Fruit fly (Drosophila melanogaster): ENCODE results near the gene CG33108.

Gene CG33108

DNA sequence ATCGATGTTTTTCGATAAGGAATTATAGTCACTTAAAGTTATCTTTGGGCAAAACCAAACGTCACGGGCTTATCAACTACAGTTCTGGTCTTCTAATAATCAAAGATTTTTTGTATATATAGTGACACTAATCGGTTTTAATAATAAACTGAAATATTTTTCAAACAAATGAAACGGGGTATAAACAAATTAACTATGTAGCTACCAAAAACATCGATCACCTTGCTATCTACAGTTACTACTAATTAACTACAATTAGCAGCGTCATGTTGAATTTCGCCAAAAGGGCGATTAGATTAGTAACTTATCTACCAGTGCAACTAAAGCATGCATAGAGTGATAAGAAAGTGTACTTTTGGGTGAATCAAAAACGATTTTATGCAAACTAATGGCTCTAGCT, 4.1 kb upstream of the CG33108 start:
- TF ChIP-seq dmrt93B (GFP tag; optimal IDR thresholded peaks at IDR 0.05) (no peak), rgr (GFP tag; optimal IDR thresholded peaks at IDR 0.05) (no peak), sage (GFP tag; optimal IDR thresholded peaks at IDR 0.05) (no peak), Dfd (GFP tag; optimal IDR thresholded peaks at IDR 0.05) (no peak), fru (GFP tag; optimal IDR thresholded peaks at IDR 0.05) (peak; percentile 6), CG32264 (GFP tag; optimal IDR thresholded peaks at IDR 0.05) (no peak), Hr78 (GFP tag; optimal IDR thresholded peaks at IDR 0.05) (no peak), CrebA (GFP tag; optimal IDR thresholded peaks at IDR 0.05; ENCODE audit: borderline replicate concordance) (no peak), OdsH (GFP tag; optimal IDR thresholded peaks at IDR 0.05) (no peak)

DNA sequence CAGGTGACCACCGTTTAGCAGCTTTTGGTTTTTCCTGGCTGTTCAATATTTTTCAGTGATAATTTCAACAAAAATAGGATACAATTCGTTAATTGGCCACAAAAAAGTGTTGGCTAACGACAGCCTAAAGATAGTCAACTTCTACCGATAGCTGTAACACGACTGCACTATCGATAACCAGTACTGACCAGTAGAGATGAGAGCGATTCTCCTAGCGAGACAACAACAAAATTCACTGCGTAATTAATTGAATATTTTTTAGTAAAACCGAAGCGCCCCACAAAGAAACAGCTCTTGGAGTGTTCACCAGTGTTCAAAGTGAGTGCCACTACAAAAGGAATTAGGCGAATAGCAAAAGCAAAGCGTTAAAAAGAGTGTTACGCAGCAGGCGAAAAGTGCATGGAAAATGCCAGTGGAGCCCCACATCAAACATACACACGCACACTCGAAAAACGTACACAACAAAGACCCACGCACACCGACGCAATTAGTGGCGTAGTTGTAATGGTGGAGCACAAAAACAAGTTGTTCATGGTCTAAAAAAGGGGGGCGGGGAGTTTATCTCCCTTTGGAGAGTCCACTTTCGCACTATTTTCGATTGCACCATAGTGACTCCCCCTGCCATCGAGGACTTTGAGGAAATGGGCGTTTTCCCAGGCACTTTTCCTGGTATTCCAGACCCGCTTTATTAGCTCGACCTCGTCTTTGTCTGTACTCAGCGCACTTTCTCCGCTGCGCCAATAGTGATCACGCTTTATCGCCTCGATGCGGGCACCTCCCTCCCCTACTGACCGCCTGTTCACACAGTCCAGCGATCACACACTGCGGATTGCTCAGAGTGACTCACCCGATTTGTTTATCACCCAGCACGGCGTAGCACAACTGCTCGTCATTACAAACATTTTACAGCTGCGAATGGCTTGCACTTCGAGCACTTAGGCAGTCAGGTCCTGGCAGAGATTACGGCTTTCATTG, 2.3 kb upstream of the CG33108 start, which contains the start of the genes Epp and Rab7:
Gene Epp (minus strand): TSS at position 94 of the 975 bp plus-strand sequence.
Gene Rab7 (plus strand): TSS at position 186 of the 975 bp plus-strand sequence.
- TF ChIP-seq psq (GFP tag; optimal IDR thresholded peaks at IDR 0.05): peak; percentile 17
- TF ChIP-seq usp (GFP tag; optimal IDR thresholded peaks at IDR 0.05): no peak
- TF ChIP-seq dl (GFP tag; optimal IDR thresholded peaks at IDR 0.05; ENCODE audit: insufficient read depth in 1 of 2, partially characterized antibody in 2 of 2): no peak
- TF ChIP-seq Jra (GFP tag; optimal IDR thresholded peaks at IDR 0.05): peak; percentile 51
- TF ChIP-seq Vsx2 (GFP tag; optimal IDR thresholded peaks at IDR 0.05; ENCODE audit: partially characterized antibody): peak; percentile 99
- TF ChIP-seq Myc (optimal IDR thresholded peaks at IDR 0.05): no peak
- TF ChIP-seq Sp1 (GFP tag; optimal IDR thresholded peaks at IDR 0.05): peak; percentile 56
- TF ChIP-seq br (GFP tag; optimal IDR thresholded peaks at IDR 0.05): peak; percentile 69
- TF ChIP-seq tai (GFP tag; optimal IDR thresholded peaks at IDR 0.05): no peak
- peak in 1 of 2 experiments; percentile 66 for TF ChIP-seq foxo (GFP tag; optimal IDR thresholded peaks at IDR 0.05)
- no peak for TF ChIP-seq CrebA (GFP tag; optimal IDR thresholded peaks at IDR 0.05; ENCODE audit: borderline replicate concordance)
- TF ChIP-seq dmrt93B (GFP tag; optimal IDR thresholded peaks at IDR 0.05): no peak
- TF ChIP-seq pan (optimal IDR thresholded peaks at IDR 0.05): no peak
- peak; percentile 43 for TF ChIP-seq GATAd (GFP tag; optimal IDR thresholded peaks at IDR 0.05)
- no peak for TF ChIP-seq woc (GFP tag; optimal IDR thresholded peaks at IDR 0.05)
- no peak for TF ChIP-seq CG32264 (GFP tag; optimal IDR thresholded peaks at IDR 0.05)
- TF ChIP-seq brk (GFP tag; optimal IDR thresholded peaks at IDR 0.05): no peak
- TF ChIP-seq Hnf4 (GFP tag; optimal IDR thresholded peaks at IDR 0.05): peak; percentile 83
- TF ChIP-seq HLH106 (tag; optimal IDR thresholded peaks at IDR 0.05): peak; percentile 38
- peak; percentile 45 for TF ChIP-seq OdsH (GFP tag; optimal IDR thresholded peaks at IDR 0.05)
- peak; percentile 88 for TF ChIP-seq Hr83 (GFP tag; optimal IDR thresholded peaks at IDR 0.05; ENCODE audit: poor library complexity, severe bottlenecking)
- no peak for TF ChIP-seq N (GFP tag; optimal IDR thresholded peaks at IDR 0.05)
- TF ChIP-seq Dif (GFP tag; optimal IDR thresholded peaks at IDR 0.05; ENCODE audit: partially characterized antibody): no peak
- TF ChIP-seq Hr78 (GFP tag; optimal IDR thresholded peaks at IDR 0.05): no peak
- no peak for TF ChIP-seq Dfd (GFP tag; optimal IDR thresholded peaks at IDR 0.05)
- peak; percentile 55 for TF ChIP-seq fru (GFP tag; optimal IDR thresholded peaks at IDR 0.05)
- no peak for TF ChIP-seq sage (GFP tag; optimal IDR thresholded peaks at IDR 0.05)
- TF ChIP-seq Abd-B (GFP tag; optimal IDR thresholded peaks at IDR 0.05): no peak
- TF ChIP-seq sv (GFP tag; optimal IDR thresholded peaks at IDR 0.05): no peak
- TF ChIP-seq Rel (GFP tag; optimal IDR thresholded peaks at IDR 0.05): no peak
- TF ChIP-seq Rel (tag; optimal IDR thresholded peaks at IDR 0.05): peak; percentile 67
- TF ChIP-seq ey (GFP tag; optimal IDR thresholded peaks at IDR 0.05): peak; percentile 35
- no peak for TF ChIP-seq lola (GFP tag; optimal IDR thresholded peaks at IDR 0.05)
- TF ChIP-seq dsf (GFP tag; optimal IDR thresholded peaks at IDR 0.05; ENCODE audit: borderline replicate concordance): peak; percentile 52
- peak; percentile 9 for TF ChIP-seq jim (GFP tag; optimal IDR thresholded peaks at IDR 0.05)
- TF ChIP-seq CG9705 (GFP tag; optimal IDR thresholded peaks at IDR 0.05): no peak
- TF ChIP-seq Mio (GFP tag; optimal IDR thresholded peaks at IDR 0.05): no peak
- peak; percentile 67 for TF ChIP-seq h (GFP tag; optimal IDR thresholded peaks at IDR 0.05)
- peak; percentile 71 for TF ChIP-seq rgr (GFP tag; optimal IDR thresholded peaks at IDR 0.05)
